Worm (Caenorhabditis elegans): ENCODE measurements around the gene K01A2.5.

ce11 chrII:340224-340623, 39.2 kb downstream of the K01A2.5 start, which contains the start of gene clc-31:
- TF ChIP-seq nhr-76 (tag; optimal IDR thresholded peaks at IDR 0.05) (no peak), nhr-77 (tag; optimal IDR thresholded peaks at IDR 0.05) (no peak), ceh-82 (tag; optimal IDR thresholded peaks at IDR 0.05) (no peak), rnt-1 (tag; optimal IDR thresholded peaks at IDR 0.05) (no peak), zip-4 (GFP tag; optimal IDR thresholded peaks at IDR 0.05) (no peak), fkh-4 (tag; optimal IDR thresholded peaks at IDR 0.05; ENCODE audit: borderline replicate concordance) (no peak), jun-1 (tag; optimal IDR thresholded peaks at IDR 0.05) (no peak), sox-4 (tag; optimal IDR thresholded peaks at IDR 0.05) (no peak), mdl-1 (tag; optimal IDR thresholded peaks at IDR 0.05) (no peak), lin-39 (tag; optimal IDR thresholded peaks at IDR 0.05) (no peak), pqm-1 (tag; optimal IDR thresholded peaks at IDR 0.05) (no peak), snpc-4 (tag; optimal IDR thresholded peaks at IDR 0.05) (no peak)
